Worm (Caenorhabditis elegans): ENCODE measurements around the gene W09C2.7.

Gene W09C2.7

ce11 chrIV:9622272-9622671 is at the start of gene W09C2.7:
TSS of gene W09C2.7 (minus strand) at chrIV:9622372.
- TF ChIP-seq nhr-11 (tag; optimal IDR thresholded peaks at IDR 0.05) (no peak), Y55F3AM.14 (GFP tag; optimal IDR thresholded peaks at IDR 0.05) (no peak), mab-5 (tag; optimal IDR thresholded peaks at IDR 0.05) (no peak), nhr-129 (tag; optimal IDR thresholded peaks at IDR 0.05) (no peak), sma-9 (GFP tag; optimal IDR thresholded peaks at IDR 0.05) (no peak), sma-9 (tag; optimal IDR thresholded peaks at IDR 0.05) (no peak), nhr-10 (tag; optimal IDR thresholded peaks at IDR 0.05) (no peak), R02D3.7 (tag; optimal IDR thresholded peaks at IDR 0.05) (no peak), nhr-77 (tag; optimal IDR thresholded peaks at IDR 0.05) (no peak), lin-11 (tag; optimal IDR thresholded peaks at IDR 0.05) (no peak), F13H6.1 (tag; optimal IDR thresholded peaks at IDR 0.05) (no peak), nhr-21 (tag; optimal IDR thresholded peaks at IDR 0.05) (no peak), nhr-25 (tag; optimal IDR thresholded peaks at IDR 0.05) (no peak), alr-1 (tag; optimal IDR thresholded peaks at IDR 0.05) (no peak), elt-1 (tag; optimal IDR thresholded peaks at IDR 0.05) (no peak)

- peak; percentile 37 for TF ChIP-seq egl-27 (tag; optimal IDR thresholded peaks at IDR 0.05)
- TF ChIP-seq ztf-11 (tag; optimal IDR thresholded peaks at IDR 0.05), result no peak
- TF ChIP-seq nhr-10 (tag; optimal IDR thresholded peaks at IDR 0.05), result no peak
- no peak for TF ChIP-seq ama-1 (optimal IDR thresholded peaks at IDR 0.05)
- peak; percentile 52 for TF ChIP-seq sma-3 (GFP tag; optimal IDR thresholded peaks at IDR 0.05)
- TF ChIP-seq elt-1 (tag; optimal IDR thresholded peaks at IDR 0.05), result no peak
- no peak for TF ChIP-seq peb-1 (tag; optimal IDR thresholded peaks at IDR 0.05)
- no peak for TF ChIP-seq dmd-4 (tag; optimal IDR thresholded peaks at IDR 0.05)
- no peak for TF ChIP-seq ZK546.5 (tag; optimal IDR thresholded peaks at IDR 0.05)
- TF ChIP-seq sma-9 (GFP tag; optimal IDR thresholded peaks at IDR 0.05), result peak; percentile 97
- no peak for TF ChIP-seq sma-9 (tag; optimal IDR thresholded peaks at IDR 0.05)
- TF ChIP-seq R02D3.7 (tag; optimal IDR thresholded peaks at IDR 0.05), result no peak
- TF ChIP-seq unc-62 (GFP tag; optimal IDR thresholded peaks at IDR 0.05), result no peak
- peak; percentile 49 for TF ChIP-seq blmp-1 (tag; optimal IDR thresholded peaks at IDR 0.05; ENCODE audit: insufficient read depth)
- TF ChIP-seq sem-4 (tag; optimal IDR thresholded peaks at IDR 0.05), result peak; percentile 24
- TF ChIP-seq skn-1 (tag; optimal IDR thresholded peaks at IDR 0.05), result no peak
- TF ChIP-seq mab-5 (tag; optimal IDR thresholded peaks at IDR 0.05), result no peak
- peak; percentile 94 for TF ChIP-seq crh-2 (tag; optimal IDR thresholded peaks at IDR 0.05)
- no peak for TF ChIP-seq ceh-16 (tag; optimal IDR thresholded peaks at IDR 0.05)
- peak; percentile 89 for TF ChIP-seq nhr-129 (tag; optimal IDR thresholded peaks at IDR 0.05)
- TF ChIP-seq unc-39 (tag; optimal IDR thresholded peaks at IDR 0.05), result no peak
- no peak for TF ChIP-seq zag-1 (tag; optimal IDR thresholded peaks at IDR 0.05)
- peak; percentile 24 for TF ChIP-seq lin-13 (GFP tag; optimal IDR thresholded peaks at IDR 0.05)
- TF ChIP-seq nhr-23 (tag; optimal IDR thresholded peaks at IDR 0.05), result no peak
- TF ChIP-seq Y55F3AM.14 (GFP tag; optimal IDR thresholded peaks at IDR 0.05), result no peak
- peak; percentile 45 for TF ChIP-seq ztf-4 (tag; optimal IDR thresholded peaks at IDR 0.05)
- no peak for TF ChIP-seq nhr-12 (tag; optimal IDR thresholded peaks at IDR 0.05)
- TF ChIP-seq lsy-2 (tag; optimal IDR thresholded peaks at IDR 0.05), result peak in 1 of 2 experiments; percentile 53
- peak; percentile 50 to 75 for TF ChIP-seq mdl-1 (tag; optimal IDR thresholded peaks at IDR 0.05)
- no peak for TF ChIP-seq aly-2 (tag; optimal IDR thresholded peaks at IDR 0.05)
- TF ChIP-seq snpc-4 (tag; optimal IDR thresholded peaks at IDR 0.05), result no peak
- no peak for TF ChIP-seq unc-55 (GFP tag; optimal IDR thresholded peaks at IDR 0.05)
- peak; percentile 45 for TF ChIP-seq gmeb-1 (tag; optimal IDR thresholded peaks at IDR 0.05)
- TF ChIP-seq F13H6.1 (tag; optimal IDR thresholded peaks at IDR 0.05), result peak; percentile 92
- TF ChIP-seq nhr-11 (tag; optimal IDR thresholded peaks at IDR 0.05), result no peak
- no peak for TF ChIP-seq nhr-77 (tag; optimal IDR thresholded peaks at IDR 0.05)
- peak; percentile 49 for TF ChIP-seq nhr-6 (tag; optimal IDR thresholded peaks at IDR 0.05)
- TF ChIP-seq lin-39 (tag; optimal IDR thresholded peaks at IDR 0.05), result no peak
- peak; percentile 58 for TF ChIP-seq fos-1 (tag; optimal IDR thresholded peaks at IDR 0.05)
- TF ChIP-seq alr-1 (tag; optimal IDR thresholded peaks at IDR 0.05), result no peak
- TF ChIP-seq nhr-21 (tag; optimal IDR thresholded peaks at IDR 0.05), result no peak
- TF ChIP-seq nhr-237 (tag; optimal IDR thresholded peaks at IDR 0.05), result no peak
- no peak for TF ChIP-seq ceh-82 (tag; optimal IDR thresholded peaks at IDR 0.05)
- TF ChIP-seq elt-3 (tag; optimal IDR thresholded peaks at IDR 0.05), result no peak
- no peak for TF ChIP-seq mbf-1 (tag; optimal IDR thresholded peaks at IDR 0.05)
- TF ChIP-seq ztf-1 (GFP tag; conservative IDR thresholded peaks at IDR 0.05), result no peak
- TF ChIP-seq lin-11 (tag; optimal IDR thresholded peaks at IDR 0.05), result no peak
- TF ChIP-seq nhr-25 (tag; optimal IDR thresholded peaks at IDR 0.05), result peak; percentile 79
- peak; percentile 4 for TF ChIP-seq C34F6.9 (tag; optimal IDR thresholded peaks at IDR 0.05)
Observed at ce11 chrIV:9671001-9671652, 49.0 kb upstream of the W09C2.7 start.
